Fruit fly (Drosophila melanogaster) whole organism, embryonic: ENCODE measurements around the gene CG7557.

Source experiments
- BEAF-32 ChIP-seq: fragments of 200-800 bp; sonication (Bioruptor generic); optimal IDR thresholded peaks from 3 replicates; lab custom pipeline; 2017; ENCODE audit warnings: missing biosample characterization, missing genetic modification characterization, mild to moderate bottlenecking, moderate library complexity, missing genetic modification reagents
- CG11456 ChIP-seq: fragments of 200-800 bp; sonication (Bioruptor generic); IDR thresholded peaks from 3 replicates; pipeline ENCODE4 v1.3.6; 2022; ENCODE audit warnings: missing biosample characterization, missing genetic modification characterization
- CG15269 ChIP-seq: fragments of 200-800 bp; sonication (Bioruptor generic); optimal IDR thresholded peaks from 2 replicates; lab custom pipeline; 2018; ENCODE audit warnings: missing biosample characterization, mild to moderate bottlenecking, missing genetic modification characterization, moderate library complexity
- CG1647 ChIP-seq: fragments of 200-800 bp; sonication (Bioruptor generic); optimal IDR thresholded peaks from 3 replicates; lab custom pipeline; 2016; ENCODE audit warnings: missing biosample characterization, missing genetic modification characterization
- CG32767 ChIP-seq: fragments of 200-800 bp; sonication (Bioruptor generic); IDR thresholded peaks from 2 replicates; pipeline ENCODE4 v1.3.6; 2022; ENCODE audit warnings: missing biosample characterization, missing genetic modification characterization
- CG32772 ChIP-seq: fragments of 200-800 bp; sonication (Bioruptor generic); IDR thresholded peaks from 2 replicates; pipeline ENCODE4 v1.3.6; 2022; ENCODE audit warnings: missing biosample characterization, missing genetic modification characterization
- CG34422 ChIP-seq: fragments of 200-800 bp; sonication (Bioruptor generic); IDR thresholded peaks from 3 replicates; pipeline ENCODE4 v1.3.6; 2022; ENCODE audit warnings: missing biosample characterization, missing genetic modification characterization
- CG4707 ChIP-seq: fragments of 200-800 bp; sonication (Bioruptor generic); optimal IDR thresholded peaks from 2 replicates; lab custom pipeline; 2018; ENCODE audit warnings: missing biosample characterization, mild to moderate bottlenecking, missing genetic modification characterization, moderate library complexity
- CG5953 ChIP-seq: fragments of 200-800 bp; sonication (Bioruptor generic); IDR thresholded peaks from 2 replicates; pipeline ENCODE4 v1.3.6; 2022; ENCODE audit warnings: missing biosample characterization, missing genetic modification characterization
- CG6854 ChIP-seq: fragments of 200-800 bp; sonication (Bioruptor generic); optimal IDR thresholded peaks from 3 replicates; lab custom pipeline; 2017; ENCODE audit warnings: missing biosample characterization, mild to moderate bottlenecking, missing genetic modification characterization
- CG7556 ChIP-seq: fragments of 200-800 bp; sonication (Bioruptor generic); optimal IDR thresholded peaks from 2 replicates; lab custom pipeline; 2017; ENCODE audit warnings: missing biosample characterization, mild to moderate bottlenecking, missing genetic modification characterization
- CG7786 ChIP-seq: fragments of 200-800 bp; sonication (Bioruptor generic); optimal IDR thresholded peaks from 2 replicates; lab custom pipeline; 2016; ENCODE audit warnings: missing biosample characterization, missing genetic modification characterization
- CG8290 ChIP-seq, 3 experiments: fragments of 200-800 bp; sonication (Bioruptor generic); optimal IDR thresholded peaks; 2 replicates each; lab custom pipeline; 2016 to 2019; ENCODE audit warnings: missing biosample characterization in 3 of 3, missing genetic modification characterization in 3 of 3, mild to moderate bottlenecking in 2 of 3, moderate library complexity in 1 of 3
- CG9609 ChIP-seq: fragments of 200-800 bp; sonication (Bioruptor generic); optimal IDR thresholded peaks from 3 replicates; lab custom pipeline; 2016; ENCODE audit warnings: missing biosample characterization, missing genetic modification characterization
- D ChIP-seq, 2 experiments: fragments of 200-800 bp in 1 of 2; fragments of >200 bp in 1 of 2; sonication (Bioruptor generic) in 1 of 2; optimal IDR thresholded peaks; 2 replicates in 1 of 2; 3 replicates in 1 of 2; lab custom pipeline; 2017; ENCODE audit warnings: mild to moderate bottlenecking in 1 of 2, missing biosample characterization in 1 of 2, missing genetic modification characterization in 1 of 2, missing genetic modification reagents in 1 of 2
- D19A ChIP-seq: fragments of 200-800 bp; optimal IDR thresholded peaks from 3 replicates; lab custom pipeline; 2019; ENCODE audit warnings: missing biosample characterization, mild to moderate bottlenecking, missing genetic modification characterization, moderate library complexity
- Dip2 ChIP-seq: fragments of 200-800 bp; sonication (Bioruptor generic); IDR thresholded peaks from 2 replicates; pipeline ENCODE4 v1.3.6; 2022; ENCODE audit warnings: missing biosample characterization, missing genetic modification characterization
- HLHmδ ChIP-seq: fragments of 200-800 bp; sonication (Bioruptor generic); optimal IDR thresholded peaks from 2 replicates; lab custom pipeline; 2018; ENCODE audit warnings: missing biosample characterization, mild to moderate bottlenecking, missing genetic modification characterization, moderate library complexity
- Jarid2 ChIP-seq: fragments of 200-800 bp; sonication (Bioruptor generic); optimal IDR thresholded peaks from 3 replicates; lab custom pipeline; 2017; ENCODE audit warnings: mild to moderate bottlenecking, missing biosample characterization, missing genetic modification reagents, missing genetic modification characterization
- Lpt ChIP-seq: fragments of >200 bp; optimal IDR thresholded peaks from 2 replicates; lab custom pipeline; 2018; ENCODE audit warnings: missing biosample characterization, missing genetic modification characterization
- NfI ChIP-seq: fragments of 200-800 bp; sonication (Bioruptor generic); optimal IDR thresholded peaks from 3 replicates; lab custom pipeline; 2018; ENCODE audit warnings: missing biosample characterization, mild to moderate bottlenecking, missing genetic modification characterization, moderate library complexity
- Oaz ChIP-seq: fragments of 200-800 bp; sonication (Bioruptor generic); IDR thresholded peaks from 2 replicates; pipeline ENCODE4 v1.3.6; 2022; ENCODE audit warnings: missing biosample characterization, missing genetic modification characterization
- Rfx ChIP-seq: fragments of 200-800 bp; sonication (Bioruptor generic); IDR thresholded peaks from 2 replicates; pipeline ENCODE4 v1.3.6; 2022; ENCODE audit warnings: missing biosample characterization, missing genetic modification characterization
- Rx ChIP-seq: fragments of 200-800 bp; sonication (Bioruptor generic); IDR thresholded peaks from 2 replicates; pipeline ENCODE4 v1.3.6; 2022; ENCODE audit warnings: missing biosample characterization, missing genetic modification characterization
- ap ChIP-seq: fragments of 200-800 bp; sonication (Bioruptor generic); IDR thresholded peaks from 2 replicates; pipeline ENCODE4 v1.3.6; 2022; ENCODE audit warnings: missing biosample characterization, missing genetic modification characterization
- dimm ChIP-seq: fragments of 200-800 bp; sonication (Bioruptor generic); IDR thresholded peaks from 2 replicates; pipeline ENCODE4 v1.3.6; 2022; ENCODE audit warnings: missing biosample characterization, missing genetic modification characterization
- ems ChIP-seq: fragments of 200-800 bp; sonication (Bioruptor generic); optimal IDR thresholded peaks from 3 replicates; lab custom pipeline; 2016; ENCODE audit warnings: missing biosample characterization, missing genetic modification characterization
- eve ChIP-seq, 2 experiments: fragments of >200 bp; optimal IDR thresholded peaks; 2 replicates each; lab custom pipeline; 2017; ENCODE audit warnings: missing biosample characterization in 2 of 2, missing genetic modification characterization in 2 of 2
- fru ChIP-seq: fragments of >200 bp; optimal IDR thresholded peaks from 2 replicates; lab custom pipeline; 2017
- gcm2 ChIP-seq: fragments of 200-800 bp; sonication (Bioruptor generic); optimal IDR thresholded peaks from 2 replicates; lab custom pipeline; 2016; ENCODE audit warnings: missing biosample characterization, missing genetic modification characterization
- gro ChIP-seq: fragments of 200-800 bp; sonication (Bioruptor generic); optimal IDR thresholded peaks from 2 replicates; lab custom pipeline; 2016; ENCODE audit warnings: missing biosample characterization, missing genetic modification characterization
- gsb ChIP-seq: fragments of 200-800 bp; sonication (Bioruptor generic); IDR thresholded peaks from 2 replicates; pipeline ENCODE4 v1.3.6; 2022; ENCODE audit warnings: missing biosample characterization, missing genetic modification characterization
- hkb ChIP-seq, 2 experiments: fragments of 200-800 bp in 1 of 2; fragments of >200 bp in 1 of 2; sonication (Bioruptor generic) in 1 of 2; IDR thresholded peaks in 1 of 2; optimal IDR thresholded peaks in 1 of 2; 2 replicates each; pipeline versions ENCODE4 v1.3.6 to Lab custom; 2017 to 2022; ENCODE audit warnings: missing biosample characterization in 1 of 2, missing genetic modification characterization in 1 of 2
- insv ChIP-seq, 2 experiments: fragments of 200-800 bp; sonication (Bioruptor generic); optimal IDR thresholded peaks; 3 replicates each; lab custom pipeline; 2016 to 2018; ENCODE audit warnings: missing biosample characterization in 2 of 2, missing genetic modification characterization in 2 of 2
- lab ChIP-seq: fragments of 200-800 bp; sonication (Bioruptor generic); optimal IDR thresholded peaks from 3 replicates; lab custom pipeline; 2017; ENCODE audit warnings: missing biosample characterization, missing genetic modification characterization, mild to moderate bottlenecking, moderate library complexity, missing genetic modification reagents
- maf-S ChIP-seq: fragments of 200-800 bp; sonication (Bioruptor generic); optimal IDR thresholded peaks from 2 replicates; lab custom pipeline; 2016; ENCODE audit warnings: missing biosample characterization, missing genetic modification characterization
- nau ChIP-seq: fragments of 200-800 bp; sonication (Bioruptor generic); optimal IDR thresholded peaks from 3 replicates; lab custom pipeline; 2017; ENCODE audit warnings: missing biosample characterization, mild to moderate bottlenecking, missing genetic modification characterization, missing genetic modification reagents
- nerfin-2 ChIP-seq: fragments of 200-800 bp; sonication (Bioruptor generic); IDR thresholded peaks from 2 replicates; pipeline ENCODE4 v1.3.6; 2022; ENCODE audit warnings: missing biosample characterization, missing genetic modification characterization; ENCODE audit not compliant: partially characterized antibody
- p53 ChIP-seq: fragments of 200-800 bp; sonication (Bioruptor generic); optimal IDR thresholded peaks from 2 replicates; lab custom pipeline; 2016; ENCODE audit warnings: missing biosample characterization, missing genetic modification characterization
- pan ChIP-seq, 4 experiments: fragments of >200 bp in 3 of 4; fragments of 200-800 bp in 1 of 4; sonication (Bioruptor generic) in 1 of 4; optimal IDR thresholded peaks in 3 of 4; IDR thresholded peaks in 1 of 4; 2 replicates each; pipeline versions ENCODE4 v1.3.6 to Lab custom; 2017 to 2022; ENCODE audit warnings: missing biosample characterization in 2 of 4, missing genetic modification characterization in 2 of 4, mixed read lengths in 1 of 4
- pb ChIP-seq: fragments of 200-800 bp; sonication (Bioruptor generic); optimal IDR thresholded peaks from 3 replicates; lab custom pipeline; 2016; ENCODE audit warnings: missing biosample characterization, missing genetic modification characterization
- pita ChIP-seq: fragments of 200-800 bp; sonication (Bioruptor generic); optimal IDR thresholded peaks from 2 replicates; lab custom pipeline; 2017; ENCODE audit warnings: missing biosample characterization, mild to moderate bottlenecking, missing genetic modification characterization
- sim ChIP-seq: fragments of 200-800 bp; sonication (Bioruptor generic); IDR thresholded peaks from 2 replicates; pipeline ENCODE4 v1.3.6; 2022; ENCODE audit warnings: missing biosample characterization, missing genetic modification characterization
- slbo ChIP-seq: fragments of 200-800 bp; sonication (Bioruptor generic); IDR thresholded peaks from 2 replicates; pipeline ENCODE4 v1.3.6; 2022; ENCODE audit warnings: missing biosample characterization, missing genetic modification characterization
- so ChIP-seq: fragments of 200-800 bp; sonication (Bioruptor generic); IDR thresholded peaks from 3 replicates; pipeline ENCODE4 v1.3.6; 2022; ENCODE audit warnings: missing biosample characterization, missing genetic modification characterization
- toy ChIP-seq: fragments of 200-800 bp; sonication (Bioruptor generic); IDR thresholded peaks from 2 replicates; pipeline ENCODE4 v1.3.6; 2022; ENCODE audit warnings: missing biosample characterization, missing genetic modification characterization
- tup ChIP-seq: fragments of 200-800 bp; sonication (Bioruptor generic); optimal IDR thresholded peaks from 2 replicates; lab custom pipeline; 2016; ENCODE audit warnings: missing biosample characterization, mild to moderate bottlenecking, missing genetic modification characterization, moderate library complexity
- zfh2 ChIP-seq: fragments of 200-800 bp; sonication (Bioruptor generic); optimal IDR thresholded peaks from 2 replicates; lab custom pipeline; 2016; ENCODE audit warnings: missing biosample characterization, missing genetic modification characterization

CG7557 gene

dm6 chr3L:11417273-11418040 is 27.5 kb upstream of the CG7557 start (continued):
- TF ChIP-seq Rx: peak; percentile 69
- no peak for TF ChIP-seq p53 (GFP tag; lab: Kevin White, UChicago)
- TF ChIP-seq gsb (GFP tag; lab: Robert Waterston, UW): peak; percentile 62
- TF ChIP-seq pita: no peak
- TF ChIP-seq CG4707 (GFP tag; lab: Kevin White, UChicago): peak; percentile 94
- TF ChIP-seq BEAF-32 (GFP tag; lab: Kevin White, UChicago): no peak
- peak; percentile 83 for TF ChIP-seq ems (GFP tag; lab: Kevin White, UChicago)
- peak; percentile 49 for TF ChIP-seq CG7786 (GFP tag; lab: Kevin White, UChicago)
- TF ChIP-seq CG32767 (GFP tag; lab: Robert Waterston, UW): peak; percentile 92
- TF ChIP-seq CG32772 (GFP tag; lab: Robert Waterston, UW): peak; percentile 91
- TF ChIP-seq D19A: peak; percentile 95
- TF ChIP-seq Lpt: no peak
- peak; percentile 51; the same call in 1 of the 2 replicates for TF ChIP-seq Dip2 (GFP tag; lab: Robert Waterston, UW)
- TF ChIP-seq CG34422: peak; percentile 89
- peak; percentile 69 for TF ChIP-seq Oaz (GFP tag; lab: Robert Waterston, UW)
- TF ChIP-seq pb (GFP tag; lab: Kevin White, UChicago): no peak
- no peak for TF ChIP-seq fru (lab: Kevin White, UChicago)
- peak; percentile 69 for TF ChIP-seq NfI
- peak; percentile 90 for TF ChIP-seq so (GFP tag; lab: Robert Waterston, UW)
- peak; percentile 80 for TF ChIP-seq CG11456 (GFP tag; lab: Robert Waterston, UW)
- peak; percentile 20; the same call in 1 of the 2 replicates for TF ChIP-seq nerfin-2 (GFP tag; lab: Robert Waterston, UW)
- peak; percentile 23 for TF ChIP-seq gcm2 (GFP tag; lab: Kevin White, UChicago)
- TF ChIP-seq sim (GFP tag; lab: Robert Waterston, UW): peak; percentile 73; the same call in 1 of the 2 replicates
- TF ChIP-seq hkb (optimal IDR thresholded peaks at IDR 0.05; lab: Kevin White, UChicago): no peak
- peak; percentile 93 for TF ChIP-seq hkb (GFP tag; IDR thresholded peaks at IDR 0.05; lab: Robert Waterston, UW)
- peak; percentile 90 for TF ChIP-seq Rfx
- TF ChIP-seq lab (GFP tag; lab: Kevin White, UChicago): peak; percentile 90
- TF ChIP-seq dimm (GFP tag; lab: Robert Waterston, UW): peak; percentile 62
- peak; percentile 34 for TF ChIP-seq CG9609 (GFP tag; lab: Kevin White, UChicago)
- TF ChIP-seq slbo: peak; percentile 79
- no peak for TF ChIP-seq gro
- TF ChIP-seq toy (GFP tag; lab: Robert Waterston, UW): peak; percentile 76
- no peak for TF ChIP-seq zfh2 (GFP tag; lab: Kevin White, UChicago)
- peak; percentile 60 for TF ChIP-seq CG1647 (GFP tag; lab: Kevin White, UChicago)
- TF ChIP-seq D (optimal IDR thresholded peaks at IDR 0.05; lab: Kevin White, UChicago): no peak
- peak; percentile 89 for TF ChIP-seq D (GFP tag; optimal IDR thresholded peaks at IDR 0.05; lab: Kevin White, UChicago)
- peak in 1 of 2 experiments; percentile 74 for TF ChIP-seq eve (GFP tag; optimal IDR thresholded peaks at IDR 0.05; lab: Kevin White, UChicago)
- TF ChIP-seq CG5953 (GFP tag; lab: Robert Waterston, UW): peak; percentile 63
- peak; percentile 91 for TF ChIP-seq CG7556 (GFP tag; lab: Kevin White, UChicago)
- no peak for TF ChIP-seq CG8290 (GFP tag; optimal IDR thresholded peaks at IDR 0.05; lab: Kevin White, UChicago)
- TF ChIP-seq CG8290 (tag; optimal IDR thresholded peaks at IDR 0.05; lab: Kevin White, UChicago): no peak
- TF ChIP-seq ap (GFP tag; lab: Robert Waterston, UW): peak; percentile 62
- no peak for TF ChIP-seq pan (optimal IDR thresholded peaks at IDR 0.05; lab: Kevin White, UChicago)
- TF ChIP-seq pan (GFP tag; optimal IDR thresholded peaks at IDR 0.05 in 1 of 2, IDR thresholded peaks at IDR 0.05 in 1 of 2): peak in 1 of 2 experiments; percentile 90
- TF ChIP-seq maf-S (GFP tag; lab: Kevin White, UChicago): peak; percentile 49
- peak; percentile 67 for TF ChIP-seq Jarid2 (GFP tag; lab: Kevin White, UChicago)
- TF ChIP-seq nau (GFP tag; lab: Kevin White, UChicago): peak; percentile 87
- peak; percentile 20 for TF ChIP-seq tup
- peak; percentile 89 for TF ChIP-seq CG15269
- no peak for TF ChIP-seq HLHmδ (GFP tag; lab: Kevin White, UChicago)
- TF ChIP-seq CG6854: peak; percentile 70
- TF ChIP-seq insv (GFP tag; optimal IDR thresholded peaks at IDR 0.05; lab: Kevin White, UChicago): no peak
